Fruit fly (Drosophila melanogaster) whole organism, embryonic: ENCODE results near the gene CG45545.

Experiments
- CG11093 ChIP-seq: fragments of 200-800 bp; sonication (Bioruptor generic); IDR thresholded peaks from 3 replicates; pipeline ENCODE4 v1.3.6; 2022; ENCODE audit warnings: missing biosample characterization, missing genetic modification characterization
- CG12299 ChIP-seq: fragments of 200-800 bp; sonication (Bioruptor generic); optimal IDR thresholded peaks from 2 replicates; lab custom pipeline; 2018; ENCODE audit warnings: missing biosample characterization, mild to moderate bottlenecking, missing genetic modification characterization
- D ChIP-seq, 2 experiments: fragments of 200-800 bp in 1 of 2; fragments of >200 bp in 1 of 2; sonication (Bioruptor generic) in 1 of 2; optimal IDR thresholded peaks; 2 replicates in 1 of 2; 3 replicates in 1 of 2; lab custom pipeline; 2017; ENCODE audit warnings: mild to moderate bottlenecking in 1 of 2, missing biosample characterization in 1 of 2, missing genetic modification characterization in 1 of 2, missing genetic modification reagents in 1 of 2
- Rfx ChIP-seq: fragments of 200-800 bp; sonication (Bioruptor generic); IDR thresholded peaks from 2 replicates; pipeline ENCODE4 v1.3.6; 2022; ENCODE audit warnings: missing biosample characterization, missing genetic modification characterization
- emc ChIP-seq: fragments of 200-800 bp; sonication (Bioruptor generic); optimal IDR thresholded peaks from 2 replicates; lab custom pipeline; 2016; ENCODE audit warnings: missing biosample characterization, missing genetic modification characterization
- vfl ChIP-seq: fragments of 200-800 bp; sonication (Bioruptor generic); optimal IDR thresholded peaks from 2 replicates; lab custom pipeline; 2016; ENCODE audit warnings: missing biosample characterization, missing genetic modification characterization

DNA sequence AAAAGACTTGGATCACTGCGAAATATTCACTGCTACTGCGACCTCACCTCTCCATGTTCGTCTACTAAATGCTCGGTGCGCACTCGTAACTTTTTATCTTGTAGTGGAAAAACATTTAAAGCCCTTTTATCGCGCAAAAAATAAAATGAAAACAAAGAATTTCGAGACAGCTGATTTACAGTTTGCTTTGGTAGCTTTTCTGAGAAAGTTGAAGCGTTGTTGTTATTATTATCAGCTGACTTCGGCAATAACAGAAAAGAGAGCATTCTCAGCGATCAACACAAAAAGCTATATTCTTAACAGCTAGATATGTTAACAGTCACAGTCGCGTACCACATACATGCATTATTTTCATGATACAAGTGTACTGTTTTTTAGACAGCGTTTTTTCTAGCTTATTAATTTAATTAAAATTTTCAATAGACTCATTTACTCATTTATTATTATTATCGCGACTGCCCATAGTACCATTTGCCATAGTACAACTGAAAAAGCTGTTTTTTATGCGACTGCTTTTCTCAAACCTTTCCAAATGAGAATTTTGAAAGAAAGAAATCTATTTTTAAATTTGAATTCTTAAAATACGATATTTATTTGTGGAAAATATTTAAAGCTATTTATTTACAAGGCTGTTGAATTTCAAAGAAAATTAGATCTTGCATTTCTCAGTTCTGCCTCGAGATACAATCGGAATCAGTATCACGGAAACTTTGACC lies 10.5 kb upstream of the CG45545 start, which contains the start of the genes alpha-Est3 and alpha-Est2:
- TF ChIP-seq emc (no peak), vfl (GFP tag; lab: Kevin White, UChicago) (no peak), Rfx (GFP tag; lab: Robert Waterston, UW) (no peak), CG12299 (tag; lab: Kevin White, UChicago) (no peak), D (optimal IDR thresholded peaks at IDR 0.05; lab: Kevin White, UChicago) (no peak), D (GFP tag; optimal IDR thresholded peaks at IDR 0.05; lab: Kevin White, UChicago) (no peak), CG11093 (no peak)
